Fruit fly (Drosophila melanogaster): Measurements from ENCODE around the gene Srp72.

Gene Srp72

DNA sequence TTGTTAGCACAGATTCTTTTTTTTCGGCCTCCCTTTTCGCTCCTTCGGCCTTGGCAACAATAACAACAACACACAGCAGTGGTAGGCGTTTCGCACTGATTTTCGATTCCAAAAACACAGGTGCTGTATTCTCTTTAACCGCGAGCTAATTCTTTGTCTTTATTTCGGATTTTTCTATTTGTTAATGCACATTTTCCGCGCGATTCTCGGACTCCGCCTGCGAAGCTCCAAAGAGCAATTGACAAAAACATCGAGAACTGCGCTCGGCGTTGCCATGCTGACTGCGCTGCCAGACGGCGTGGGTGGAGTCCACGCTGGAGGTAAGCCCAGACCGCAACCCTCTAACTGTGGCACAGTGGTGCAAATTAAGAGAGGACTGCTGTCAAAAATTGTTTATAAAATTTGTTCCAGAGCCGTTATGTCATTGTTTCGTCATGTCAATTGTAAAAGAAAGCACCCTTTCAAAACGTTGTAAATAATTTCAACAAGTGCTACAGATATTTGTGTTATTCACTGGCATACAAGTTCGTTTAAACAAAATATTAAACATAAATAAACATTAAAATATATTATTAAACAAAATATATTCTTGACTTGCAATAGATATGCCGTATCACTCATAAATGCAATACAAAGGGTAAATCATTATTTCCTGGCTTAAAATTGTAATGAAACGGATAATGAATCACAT, 31.0 kb upstream of the Srp72 start, which contains the start of the genes DPCoAC and CG5180 (continued):
- peak; percentile 55; the same call in 1 of the 3 replicates for TF ChIP-seq CG11093 (GFP tag; IDR thresholded peaks at IDR 0.05)
- peak; percentile 89 for TF ChIP-seq CG1603 (tag; optimal IDR thresholded peaks at IDR 0.05)
- peak; percentile 45 for TF ChIP-seq ewg (GFP tag; optimal IDR thresholded peaks at IDR 0.05)
- no peak for TF ChIP-seq CG32767 (GFP tag; IDR thresholded peaks at IDR 0.05)
- TF ChIP-seq yki (optimal IDR thresholded peaks at IDR 0.05) = no peak
- TF ChIP-seq Dek (tag; optimal IDR thresholded peaks at IDR 0.05) = peak; percentile 61
- TF ChIP-seq wor (GFP tag; IDR thresholded peaks at IDR 0.05) = peak; percentile 26; the same call in 1 of the 2 replicates
- TF ChIP-seq CG17802 (tag; optimal IDR thresholded peaks at IDR 0.05) = peak; percentile 5
- peak; percentile 41 for TF ChIP-seq CG16815 (GFP tag; optimal IDR thresholded peaks at IDR 0.05)
- no peak; the same call in 2 of the 3 replicates for TF ChIP-seq ase (GFP tag; IDR thresholded peaks at IDR 0.05)
- no peak for TF ChIP-seq fd102C (GFP tag; optimal IDR thresholded peaks at IDR 0.05)
- peak; percentile 65 for TF ChIP-seq al (GFP tag; IDR thresholded peaks at IDR 0.05)
- TF ChIP-seq slbo (GFP tag; IDR thresholded peaks at IDR 0.05) = peak; percentile 93
- no peak for TF ChIP-seq nau (GFP tag; optimal IDR thresholded peaks at IDR 0.05)
- no peak for TF ChIP-seq Neu2 (GFP tag; optimal IDR thresholded peaks at IDR 0.05; ENCODE audit: borderline replicate concordance)
- peak; percentile 83 for TF ChIP-seq Ets97D (GFP tag; optimal IDR thresholded peaks at IDR 0.05)
- no peak for TF ChIP-seq CG13296 (GFP tag; optimal IDR thresholded peaks at IDR 0.05)
- TF ChIP-seq zfh1 (GFP tag; IDR thresholded peaks at IDR 0.05) = peak; percentile 78; the same call in 2 of the 3 replicates
- peak; percentile 56 for TF ChIP-seq CG9817 (tag; optimal IDR thresholded peaks at IDR 0.05)
- no peak for TF ChIP-seq usp (GFP tag; optimal IDR thresholded peaks at IDR 0.05)
- TF ChIP-seq Sox102F (GFP tag; optimal IDR thresholded peaks at IDR 0.05) = peak; percentile 48
- peak; percentile 35 for TF ChIP-seq CG3065 (GFP tag; optimal IDR thresholded peaks at IDR 0.05)
- peak; percentile 50 for TF ChIP-seq unc-4 (GFP tag; IDR thresholded peaks at IDR 0.05; ENCODE audit: partially characterized antibody)
- peak; percentile 74 for TF ChIP-seq chn (GFP tag; optimal IDR thresholded peaks at IDR 0.05)
- peak; percentile 52 for TF ChIP-seq ERR (GFP tag; optimal IDR thresholded peaks at IDR 0.05)
- TF ChIP-seq CG10565 (GFP tag; optimal IDR thresholded peaks at IDR 0.05) = no peak
- peak; percentile 53 for TF ChIP-seq CG7987 (GFP tag; optimal IDR thresholded peaks at IDR 0.05)
- TF ChIP-seq nerfin-2 (GFP tag; IDR thresholded peaks at IDR 0.05; ENCODE audit: partially characterized antibody) = peak; percentile 61
- peak; percentile 78 for TF ChIP-seq zfh2 (GFP tag; optimal IDR thresholded peaks at IDR 0.05)
- TF ChIP-seq fd64A (GFP tag; optimal IDR thresholded peaks at IDR 0.05) = no peak
- peak; percentile 44 for TF ChIP-seq Drgx (GFP tag; IDR thresholded peaks at IDR 0.05)
- peak; percentile 74 for TF ChIP-seq MESR4 (GFP tag; optimal IDR thresholded peaks at IDR 0.05)
- peak; percentile 53; the same call in 1 of the 3 replicates for TF ChIP-seq so (GFP tag; IDR thresholded peaks at IDR 0.05)
- peak; percentile 66 to 70 for TF ChIP-seq Hr51 (GFP tag; optimal IDR thresholded peaks at IDR 0.05)
- TF ChIP-seq gfzf (GFP tag; optimal IDR thresholded peaks at IDR 0.05) = peak; percentile 47
- peak; percentile 85 for TF ChIP-seq Dbx (GFP tag; IDR thresholded peaks at IDR 0.05)
- TF ChIP-seq CG10366 (GFP tag; IDR thresholded peaks at IDR 0.05) = peak; percentile 68
- TF ChIP-seq B-H1 (GFP tag; IDR thresholded peaks at IDR 0.05) = peak; percentile 10; the same call in 1 of the 3 replicates
- peak; percentile 56 for TF ChIP-seq CG17359 (tag; optimal IDR thresholded peaks at IDR 0.05)
- TF ChIP-seq maf-S (GFP tag; optimal IDR thresholded peaks at IDR 0.05) = peak; percentile 62
- peak; percentile 41; the same call in 1 of the 2 replicates for TF ChIP-seq ap (GFP tag; IDR thresholded peaks at IDR 0.05)
- TF ChIP-seq jigr1 (GFP tag; IDR thresholded peaks at IDR 0.05) = peak; percentile 58; the same call in 2 of the 3 replicates
- peak; percentile 57 for TF ChIP-seq Xrp1 (GFP tag; IDR thresholded peaks at IDR 0.05)
- TF ChIP-seq dimm (GFP tag; IDR thresholded peaks at IDR 0.05) = 0 out of 2 replicates have a peak, but pooled peaks have one; percentile 19
- TF ChIP-seq Ravus (GFP tag; IDR thresholded peaks at IDR 0.05) = 0 out of 2 replicates have a peak, but pooled peaks have one; percentile 19
- TF ChIP-seq CG12104 (GFP tag; optimal IDR thresholded peaks at IDR 0.05) = no peak
- TF ChIP-seq nom (GFP tag; optimal IDR thresholded peaks at IDR 0.05) = peak; percentile 48
- TF ChIP-seq CG15269 (tag; optimal IDR thresholded peaks at IDR 0.05) = peak; percentile 59
- peak; percentile 5 for TF ChIP-seq kay (GFP tag; optimal IDR thresholded peaks at IDR 0.05)
